Fruit fly (Drosophila melanogaster): Measurements from ENCODE around the gene Mettl3.

Mettl3 gene

DNA sequence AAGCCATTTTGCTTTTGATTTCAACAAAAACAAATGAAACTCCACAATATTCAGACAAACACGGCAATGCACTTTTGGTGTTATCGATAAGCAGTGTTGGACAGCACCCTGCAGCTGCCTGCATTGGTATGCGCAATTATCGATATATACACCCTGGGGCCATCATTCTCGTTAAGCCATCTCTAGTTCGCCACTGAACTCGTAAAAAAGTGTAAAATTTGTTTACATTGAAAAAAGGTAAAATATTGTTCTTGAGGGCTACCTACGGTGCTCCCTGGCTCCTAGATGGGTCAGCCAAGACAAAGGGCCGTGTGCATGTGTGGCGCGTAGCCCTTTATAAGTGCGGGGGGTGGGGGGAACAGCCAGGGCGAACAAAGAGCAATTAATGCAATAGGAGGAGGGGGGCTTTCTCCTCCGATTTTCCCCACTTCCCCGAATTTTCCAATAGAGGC is 45.5 kb upstream of the Mettl3 start, which contains the start of the genes CG13603 and CG5902 (continued):
- TF ChIP-seq Mrtf (GFP tag; IDR thresholded peaks at IDR 0.05) (no peak), HLH54F (GFP tag; optimal IDR thresholded peaks at IDR 0.05) (peak; percentile 63), CG13296 (GFP tag; optimal IDR thresholded peaks at IDR 0.05) (no peak), CG11247 (GFP tag; IDR thresholded peaks at IDR 0.05) (0 out of 2 replicates have a peak, but pooled peaks have one; percentile 22), CG7839 (tag; optimal IDR thresholded peaks at IDR 0.05) (no peak), Hr3 (GFP tag; optimal IDR thresholded peaks at IDR 0.05) (peak; percentile 4), Bdp1 (GFP tag; optimal IDR thresholded peaks at IDR 0.05) (no peak), esg (GFP tag; conservative IDR thresholded peaks at IDR 0.05) (no peak; the same call in 1 of the 2 replicates), da (GFP tag; optimal IDR thresholded peaks at IDR 0.05) (no peak), fru (optimal IDR thresholded peaks at IDR 0.05) (no peak), CG12155 (GFP tag; optimal IDR thresholded peaks at IDR 0.05) (peak; percentile 58), Asciz (GFP tag; optimal IDR thresholded peaks at IDR 0.05) (no peak), CG17802 (tag; optimal IDR thresholded peaks at IDR 0.05) (no peak), MBD-R2 (GFP tag; IDR thresholded peaks at IDR 0.05) (peak; percentile 93), CG15514 (GFP tag; optimal IDR thresholded peaks at IDR 0.05) (peak; percentile 73), Doc2 (GFP tag; IDR thresholded peaks at IDR 0.05) (no peak), wor (GFP tag; IDR thresholded peaks at IDR 0.05) (no peak), CG16815 (GFP tag; optimal IDR thresholded peaks at IDR 0.05) (no peak), CG13123 (GFP tag; optimal IDR thresholded peaks at IDR 0.05) (peak; percentile 23), CG2712 (tag; optimal IDR thresholded peaks at IDR 0.05) (peak; percentile 60), CG15601 (tag; optimal IDR thresholded peaks at IDR 0.05) (no peak), CG17829 (tag; optimal IDR thresholded peaks at IDR 0.05) (peak; percentile 38), bbx (GFP tag; IDR thresholded peaks at IDR 0.05; ENCODE audit: partially characterized antibody) (peak; percentile 88), sob (GFP tag; IDR thresholded peaks at IDR 0.05) (0 out of 2 replicates have a peak, but pooled peaks have one; percentile 48), CG2678 (tag; optimal IDR thresholded peaks at IDR 0.05) (no peak), Dbx (GFP tag; IDR thresholded peaks at IDR 0.05) (peak; percentile 77), CG12219 (GFP tag; optimal IDR thresholded peaks at IDR 0.05) (no peak), Sry-δ (GFP tag; optimal IDR thresholded peaks at IDR 0.05) (peak; percentile 98), az2 (GFP tag; optimal IDR thresholded peaks at IDR 0.05) (no peak), phol (tag; optimal IDR thresholded peaks at IDR 0.05) (peak; percentile 69), Pdp1 (GFP tag; optimal IDR thresholded peaks at IDR 0.05) (peak in 1 of 2 experiments; percentile 39), Aef1 (GFP tag; IDR thresholded peaks at IDR 0.05) (peak; percentile 13; the same call in 2 of the 3 replicates), vnd (GFP tag; IDR thresholded peaks at IDR 0.05; ENCODE audit: partially characterized antibody) (peak; percentile 72), fd102C (GFP tag; optimal IDR thresholded peaks at IDR 0.05) (no peak), hb (GFP tag; IDR thresholded peaks at IDR 0.05; ENCODE audit: partially characterized antibody) (peak; percentile 77), fd96Cb (tag; optimal IDR thresholded peaks at IDR 0.05) (no peak), ash1 (GFP tag; optimal IDR thresholded peaks at IDR 0.05) (no peak), Hmx (GFP tag; optimal IDR thresholded peaks at IDR 0.05) (no peak), Awh (GFP tag; IDR thresholded peaks at IDR 0.05) (no peak), CG34376 (GFP tag; optimal IDR thresholded peaks at IDR 0.05) (no peak), abd-A (tag; optimal IDR thresholded peaks at IDR 0.05) (no peak), gcm (GFP tag; optimal IDR thresholded peaks at IDR 0.05) (peak; percentile 36), CG12104 (GFP tag; optimal IDR thresholded peaks at IDR 0.05) (no peak), sim (GFP tag; IDR thresholded peaks at IDR 0.05) (no peak), CG4617 (GFP tag; optimal IDR thresholded peaks at IDR 0.05; ENCODE audit: borderline replicate concordance) (peak; percentile 97), al (GFP tag; IDR thresholded peaks at IDR 0.05) (no peak), HmgZ (tag; optimal IDR thresholded peaks at IDR 0.05) (peak; percentile 70), caup (GFP tag; optimal IDR thresholded peaks at IDR 0.05; ENCODE audit: severe bottlenecking) (no peak), CG7928 (GFP tag; optimal IDR thresholded peaks at IDR 0.05) (no peak), Ada2b (GFP tag; IDR thresholded peaks at IDR 0.05) (no peak), Hsf (GFP tag; optimal IDR thresholded peaks at IDR 0.05) (peak; percentile 59)

Measured in whole organism, embryonic.